Fruit fly (Drosophila melanogaster) whole organism, embryonic: ENCODE results near the gene CG10793.

Experiments
- Adf1 ChIP-seq: fragments of 200-800 bp; sonication (Bioruptor generic); IDR thresholded peaks from 2 replicates; pipeline ENCODE4 v1.3.6; 2022; ENCODE audit warnings: missing biosample characterization, missing genetic modification characterization
- BtbVII ChIP-seq: fragments of 200-800 bp; sonication (Bioruptor generic); optimal IDR thresholded peaks from 3 replicates; lab custom pipeline; 2017; ENCODE audit warnings: missing biosample characterization, mild to moderate bottlenecking, missing genetic modification characterization
- CG1024 ChIP-seq: fragments of 200-800 bp; sonication (Bioruptor generic); IDR thresholded peaks from 2 replicates; pipeline ENCODE4 v1.3.6; 2022; ENCODE audit warnings: missing biosample characterization, missing genetic modification characterization
- CG11695 ChIP-seq: fragments of 200-800 bp; sonication (Bioruptor generic); IDR thresholded peaks from 3 replicates; pipeline ENCODE4 v1.3.6; 2022; ENCODE audit warnings: missing biosample characterization, missing genetic modification characterization
- CG12104 ChIP-seq: fragments of 200-800 bp; sonication (Bioruptor generic); optimal IDR thresholded peaks from 3 replicates; lab custom pipeline; 2016; ENCODE audit warnings: missing biosample characterization, missing genetic modification characterization
- CG12299 ChIP-seq: fragments of 200-800 bp; sonication (Bioruptor generic); optimal IDR thresholded peaks from 2 replicates; lab custom pipeline; 2018; ENCODE audit warnings: missing biosample characterization, mild to moderate bottlenecking, missing genetic modification characterization
- CG13123 ChIP-seq: fragments of 200-800 bp; sonication (Bioruptor generic); optimal IDR thresholded peaks from 2 replicates; lab custom pipeline; 2016; ENCODE audit warnings: missing biosample characterization, missing genetic modification characterization
- CG14441 ChIP-seq: fragments of 200-800 bp; sonication (Bioruptor generic); IDR thresholded peaks from 2 replicates; pipeline ENCODE4 v1.3.6; 2022; ENCODE audit warnings: missing biosample characterization, missing genetic modification characterization
- CG15011 ChIP-seq: fragments of 200-800 bp; sonication (Bioruptor generic); optimal IDR thresholded peaks from 3 replicates; lab custom pipeline; 2018; ENCODE audit warnings: missing biosample characterization, mild to moderate bottlenecking, missing genetic modification characterization
- CG17361 ChIP-seq: fragments of 200-800 bp; sonication (Bioruptor generic); IDR thresholded peaks from 3 replicates; pipeline ENCODE4 v1.3.6; 2022; ENCODE audit warnings: missing biosample characterization, missing genetic modification characterization
- CG18476 ChIP-seq: fragments of 200-800 bp; sonication (Bioruptor generic); optimal IDR thresholded peaks from 2 replicates; lab custom pipeline; 2016; ENCODE audit warnings: missing biosample characterization, mild to moderate bottlenecking, missing genetic modification characterization
- CG18599 ChIP-seq: fragments of 200-800 bp; sonication (Bioruptor generic); optimal IDR thresholded peaks from 3 replicates; lab custom pipeline; 2017; ENCODE audit warnings: missing biosample characterization, missing genetic modification characterization, mild to moderate bottlenecking, moderate library complexity, missing genetic modification reagents
- CG30431 ChIP-seq: fragments of 200-800 bp; sonication (Bioruptor generic); optimal IDR thresholded peaks from 2 replicates; lab custom pipeline; 2017; ENCODE audit warnings: missing biosample characterization, missing genetic modification characterization
- CG3065 ChIP-seq: fragments of 200-800 bp; sonication (Bioruptor generic); optimal IDR thresholded peaks from 2 replicates; lab custom pipeline; 2016; ENCODE audit warnings: missing biosample characterization, missing genetic modification characterization
- CG3281 ChIP-seq: fragments of 200-800 bp; sonication (Bioruptor generic); optimal IDR thresholded peaks from 3 replicates; lab custom pipeline; 2017; ENCODE audit warnings: missing biosample characterization, mild to moderate bottlenecking, missing genetic modification characterization
- CG33213 ChIP-seq: fragments of 200-800 bp; sonication (Bioruptor generic); optimal IDR thresholded peaks from 3 replicates; lab custom pipeline; 2016; ENCODE audit warnings: missing biosample characterization, missing genetic modification characterization
- CG5953 ChIP-seq: fragments of 200-800 bp; sonication (Bioruptor generic); IDR thresholded peaks from 2 replicates; pipeline ENCODE4 v1.3.6; 2022; ENCODE audit warnings: missing biosample characterization, missing genetic modification characterization
- CG8388 ChIP-seq: fragments of 200-800 bp; sonication (Bioruptor generic); optimal IDR thresholded peaks from 2 replicates; lab custom pipeline; 2019; ENCODE audit warnings: missing biosample characterization, mild to moderate bottlenecking, missing genetic modification characterization, moderate library complexity
- Camta ChIP-seq: fragments of 200-800 bp; sonication (Bioruptor generic); optimal IDR thresholded peaks from 2 replicates; lab custom pipeline; 2016; ENCODE audit warnings: missing biosample characterization, missing genetic modification characterization
- CoRest ChIP-seq: fragments of 200-800 bp; sonication (Bioruptor generic); optimal IDR thresholded peaks from 3 replicates; lab custom pipeline; 2018; ENCODE audit warnings: missing biosample characterization, mild to moderate bottlenecking, missing genetic modification characterization, moderate library complexity
- Dbx ChIP-seq: fragments of 200-800 bp; sonication (Bioruptor generic); IDR thresholded peaks from 3 replicates; pipeline ENCODE4 v1.3.6; 2022; ENCODE audit warnings: missing biosample characterization, missing genetic modification characterization
- Fer2 ChIP-seq: fragments of 200-800 bp; sonication (Bioruptor generic); optimal IDR thresholded peaks from 2 replicates; lab custom pipeline; 2018; ENCODE audit warnings: missing biosample characterization, mild to moderate bottlenecking, missing genetic modification characterization, moderate library complexity
- Mrtf ChIP-seq: fragments of 200-800 bp; sonication (Bioruptor generic); IDR thresholded peaks from 3 replicates; pipeline ENCODE4 v1.3.6; 2022; ENCODE audit warnings: missing biosample characterization, missing genetic modification characterization
- NC2α ChIP-seq: fragments of 200-800 bp; sonication (Bioruptor generic); optimal IDR thresholded peaks from 2 replicates; lab custom pipeline; 2016; ENCODE audit warnings: missing biosample characterization, missing genetic modification characterization
- Nf-YB ChIP-seq: fragments of 200-800 bp; sonication (Bioruptor generic); optimal IDR thresholded peaks from 3 replicates; lab custom pipeline; 2019; ENCODE audit warnings: missing biosample characterization, mild to moderate bottlenecking, missing genetic modification characterization, moderate library complexity
- Pdp1 ChIP-seq, 2 experiments: fragments of 200-800 bp; sonication (Bioruptor generic); optimal IDR thresholded peaks; 3 replicates each; lab custom pipeline; 2016; ENCODE audit warnings: missing biosample characterization in 2 of 2, missing genetic modification characterization in 2 of 2, mild to moderate bottlenecking in 1 of 2, moderate library complexity in 1 of 2
- Tbp ChIP-seq: fragments of >200 bp; optimal IDR thresholded peaks from 2 replicates; lab custom pipeline; 2018; ENCODE audit warnings: missing biosample characterization, missing genetic modification characterization
- Usf ChIP-seq: fragments of 200-800 bp; sonication (Bioruptor generic); optimal IDR thresholded peaks from 2 replicates; lab custom pipeline; 2017; ENCODE audit warnings: missing genotype, missing biosample characterization, missing genetic modification characterization
- ap ChIP-seq: fragments of 200-800 bp; sonication (Bioruptor generic); IDR thresholded peaks from 2 replicates; pipeline ENCODE4 v1.3.6; 2022; ENCODE audit warnings: missing biosample characterization, missing genetic modification characterization
- ato ChIP-seq: fragments of 200-800 bp; sonication (Bioruptor generic); IDR thresholded peaks from 2 replicates; pipeline ENCODE4 v1.3.6; 2022; ENCODE audit warnings: missing biosample characterization, missing genetic modification characterization; ENCODE audit not compliant: partially characterized antibody
- bowl ChIP-seq: fragments of 200-800 bp; sonication (Bioruptor generic); IDR thresholded peaks from 2 replicates; pipeline ENCODE4 v1.3.6; 2022; ENCODE audit warnings: missing biosample characterization, missing genetic modification characterization
- cad ChIP-seq: fragments of >200 bp; optimal IDR thresholded peaks from 2 replicates; lab custom pipeline; 2017; ENCODE audit warnings: missing biosample characterization, missing genetic modification characterization
- caup ChIP-seq: fragments of 200-800 bp; sonication (Bioruptor generic); optimal IDR thresholded peaks from 3 replicates; lab custom pipeline; 2017; ENCODE audit warnings: missing biosample characterization, mild to moderate bottlenecking, missing genetic modification characterization, moderate library complexity; ENCODE audit not compliant: severe bottlenecking
- chinmo ChIP-seq: fragments of 200-800 bp; sonication (Bioruptor generic); IDR thresholded peaks from 4 replicates; pipeline ENCODE4 v1.3.6; 2022; ENCODE audit warnings: missing biosample characterization, missing genetic modification characterization; ENCODE audit not compliant: partially characterized antibody
- crp ChIP-seq, 2 experiments: fragments of 200-800 bp; sonication (Bioruptor generic); optimal IDR thresholded peaks; 2 replicates in 1 of 2; 3 replicates in 1 of 2; lab custom pipeline; 2017; ENCODE audit warnings: missing biosample characterization in 2 of 2, missing genetic modification characterization in 2 of 2, mild to moderate bottlenecking in 1 of 2, moderate library complexity in 1 of 2
- da ChIP-seq: fragments of 200-800 bp; sonication (Bioruptor generic); optimal IDR thresholded peaks from 2 replicates; lab custom pipeline; 2016; ENCODE audit warnings: missing biosample characterization, missing genetic modification characterization
- fd102C ChIP-seq: fragments of 200-800 bp; sonication (Bioruptor generic); optimal IDR thresholded peaks from 2 replicates; lab custom pipeline; 2018; ENCODE audit warnings: missing biosample characterization, mild to moderate bottlenecking, missing genetic modification characterization, moderate library complexity
- ftz-f1 ChIP-seq: fragments of 200-800 bp; sonication (Bioruptor generic); optimal IDR thresholded peaks from 2 replicates; lab custom pipeline; 2016; ENCODE audit warnings: missing biosample characterization, missing genetic modification characterization
- gem ChIP-seq: fragments of 200-800 bp; sonication (Bioruptor generic); optimal IDR thresholded peaks from 2 replicates; lab custom pipeline; 2019; ENCODE audit warnings: missing biosample characterization, mild to moderate bottlenecking, missing genetic modification characterization, moderate library complexity
- grau ChIP-seq: fragments of 200-800 bp; optimal IDR thresholded peaks from 3 replicates; lab custom pipeline; 2019; ENCODE audit warnings: missing biosample characterization, mild to moderate bottlenecking, missing genetic modification characterization, moderate library complexity
- hth ChIP-seq: fragments of >200 bp; optimal IDR thresholded peaks from 2 replicates; lab custom pipeline; 2017; ENCODE audit warnings: inconsistent platforms
- lmd ChIP-seq: fragments of 200-800 bp; sonication (Bioruptor generic); IDR thresholded peaks from 2 replicates; pipeline ENCODE4 v1.3.6; 2022; ENCODE audit warnings: missing biosample characterization, missing genetic modification characterization
- mld ChIP-seq: fragments of 200-800 bp; sonication (Bioruptor generic); IDR thresholded peaks from 3 replicates; pipeline ENCODE4 v1.3.6; 2022; ENCODE audit warnings: missing biosample characterization, missing genetic modification characterization; ENCODE audit not compliant: partially characterized antibody
- nom ChIP-seq: fragments of 200-800 bp; sonication (Bioruptor generic); optimal IDR thresholded peaks from 2 replicates; lab custom pipeline; 2017; ENCODE audit warnings: missing biosample characterization, missing genetic modification characterization, mild to moderate bottlenecking, moderate library complexity, missing genetic modification reagents
- sens-2 ChIP-seq: fragments of 200-800 bp; sonication (Bioruptor generic); IDR thresholded peaks from 2 replicates; pipeline ENCODE4 v1.3.6; 2022; ENCODE audit warnings: missing biosample characterization, missing genetic modification characterization
- slou ChIP-seq: fragments of 200-800 bp; sonication (Bioruptor generic); optimal IDR thresholded peaks from 3 replicates; lab custom pipeline; 2016; ENCODE audit warnings: missing biosample characterization, missing genetic modification characterization
- so ChIP-seq: fragments of 200-800 bp; sonication (Bioruptor generic); IDR thresholded peaks from 3 replicates; pipeline ENCODE4 v1.3.6; 2022; ENCODE audit warnings: missing biosample characterization, missing genetic modification characterization
- sr ChIP-seq: fragments of 200-800 bp; sonication (Bioruptor generic); IDR thresholded peaks from 3 replicates; pipeline ENCODE4 v1.3.6; 2022; ENCODE audit warnings: missing biosample characterization, missing genetic modification characterization
- stwl ChIP-seq: fragments of 200-800 bp; sonication (Bioruptor generic); optimal IDR thresholded peaks from 3 replicates; lab custom pipeline; 2018; ENCODE audit warnings: missing biosample characterization, mild to moderate bottlenecking, missing genetic modification characterization, moderate library complexity
- tio ChIP-seq: fragments of 200-800 bp; sonication (Bioruptor generic); optimal IDR thresholded peaks from 2 replicates; lab custom pipeline; 2017; ENCODE audit warnings: missing biosample characterization, missing genetic modification characterization, inconsistent platforms
- vvl ChIP-seq: fragments of 200-800 bp; sonication (Bioruptor generic); IDR thresholded peaks from 2 replicates; pipeline ENCODE4 v1.3.6; 2022; ENCODE audit warnings: missing biosample characterization, missing genetic modification characterization

Gene CG10793

dm6 chrX:3356937-3357552 lies 40.8 kb upstream of the CG10793 start (continued):
- TF ChIP-seq sr (GFP tag; lab: Robert Waterston, UW) (no peak), Nf-YB (GFP tag; lab: Kevin White, UChicago) (no peak), CG18476 (GFP tag; lab: Kevin White, UChicago) (no peak), CG11695 (0 out of 3 replicates have a peak, but pooled peaks have one; percentile 18), bowl (GFP tag; lab: Robert Waterston, UW) (no peak), Camta (no peak), CG15011 (GFP tag; lab: Kevin White, UChicago) (no peak), CG18599 (GFP tag; lab: Kevin White, UChicago) (no peak), Pdp1 (GFP tag; optimal IDR thresholded peaks at IDR 0.05; lab: Kevin White, UChicago) (no peak), CG3065 (no peak), CG12104 (no peak), BtbVII (GFP tag; lab: Kevin White, UChicago) (no peak), ftz-f1 (no peak), crp (GFP tag; optimal IDR thresholded peaks at IDR 0.05; lab: Kevin White, UChicago) (no peak), sens-2 (GFP tag; lab: Robert Waterston, UW) (no peak), chinmo (peak; percentile 72; the same call in 1 of the 4 replicates), so (GFP tag; lab: Robert Waterston, UW) (no peak), da (no peak), CG3281 (GFP tag; lab: Kevin White, UChicago) (no peak), caup (GFP tag; lab: Kevin White, UChicago) (no peak), stwl (no peak), gem (tag; lab: Kevin White, UChicago) (peak; percentile 27), NC2α (GFP tag; lab: Kevin White, UChicago) (no peak), CG5953 (GFP tag; lab: Robert Waterston, UW) (no peak), hth (lab: Kevin White, UChicago) (no peak), slou (GFP tag; lab: Kevin White, UChicago) (no peak), Dbx (GFP tag; lab: Robert Waterston, UW) (no peak), CG12299 (tag; lab: Kevin White, UChicago) (no peak), mld (GFP tag; lab: Robert Waterston, UW) (no peak), nom (GFP tag; lab: Kevin White, UChicago) (no peak), Usf (GFP tag; lab: Kevin White, UChicago) (no peak), tio (GFP tag; lab: Kevin White, UChicago) (no peak), Mrtf (GFP tag; lab: Robert Waterston, UW) (no peak), CG14441 (GFP tag; lab: Robert Waterston, UW) (0 out of 2 replicates have a peak, but pooled peaks have one; percentile 7), lmd (no peak), CG8388 (GFP tag; lab: Kevin White, UChicago) (no peak), CG33213 (GFP tag; lab: Kevin White, UChicago) (no peak), CG30431 (GFP tag; lab: Kevin White, UChicago) (no peak), Tbp (no peak), Adf1 (GFP tag; lab: Robert Waterston, UW) (no peak), ap (no peak), fd102C (no peak), cad (GFP tag; lab: Kevin White, UChicago) (no peak), grau (tag; lab: Kevin White, UChicago) (peak; percentile 80), CG17361 (GFP tag; lab: Robert Waterston, UW) (no peak), Fer2 (tag; lab: Kevin White, UChicago) (no peak), CoRest (tag; lab: Kevin White, UChicago) (no peak), CG1024 (GFP tag; lab: Robert Waterston, UW) (no peak), CG13123 (GFP tag; lab: Kevin White, UChicago) (no peak), vvl (GFP tag; lab: Robert Waterston, UW) (no peak; the same call in 1 of the 2 replicates), ato (GFP tag; lab: Robert Waterston, UW) (no peak)
